Fruit fly (Drosophila melanogaster) whole organism, embryonic: ENCODE results near the gene CstF50.

Experiments used
- Atf-2 ChIP-seq: fragments of 200-800 bp; sonication (Bioruptor generic); optimal IDR thresholded peaks from 2 replicates; lab custom pipeline; 2016; ENCODE audit warnings: missing biosample characterization, missing genetic modification characterization
- Bdp1 ChIP-seq: fragments of 200-800 bp; sonication (Bioruptor generic); optimal IDR thresholded peaks from 3 replicates; lab custom pipeline; 2016; ENCODE audit warnings: missing biosample characterization, missing genetic modification characterization
- CG1024 ChIP-seq: fragments of 200-800 bp; sonication (Bioruptor generic); IDR thresholded peaks from 2 replicates; pipeline ENCODE4 v1.3.6; 2022; ENCODE audit warnings: missing biosample characterization, missing genetic modification characterization
- CG10431 ChIP-seq: fragments of 200-800 bp; sonication (Bioruptor generic); optimal IDR thresholded peaks from 3 replicates; lab custom pipeline; 2018; ENCODE audit warnings: missing biosample characterization, mild to moderate bottlenecking, missing genetic modification characterization
- CG12236 ChIP-seq: fragments of 200-800 bp; sonication (Bioruptor generic); optimal IDR thresholded peaks from 2 replicates; lab custom pipeline; 2016; ENCODE audit warnings: missing biosample characterization, missing genetic modification characterization
- CG1233 ChIP-seq: fragments of 200-800 bp; sonication (Bioruptor generic); optimal IDR thresholded peaks from 4 replicates; lab custom pipeline; 2018; ENCODE audit warnings: missing biosample characterization, mild to moderate bottlenecking, missing genetic modification characterization
- CG13894 ChIP-seq: fragments of 200-800 bp; sonication (Bioruptor generic); optimal IDR thresholded peaks from 3 replicates; lab custom pipeline; 2018; ENCODE audit warnings: missing biosample characterization, mild to moderate bottlenecking, missing genetic modification characterization, moderate library complexity
- CG14710 ChIP-seq: fragments of 200-800 bp; sonication (Bioruptor generic); optimal IDR thresholded peaks from 3 replicates; lab custom pipeline; 2019; ENCODE audit warnings: missing biosample characterization, mild to moderate bottlenecking, missing genetic modification characterization, moderate library complexity
- CG14860 ChIP-seq: fragments of 200-800 bp; sonication (Bioruptor generic); IDR thresholded peaks from 3 replicates; pipeline ENCODE4 v1.3.6; 2022; ENCODE audit warnings: missing biosample characterization, missing genetic modification characterization; ENCODE audit not compliant: partially characterized antibody
- CG17186 ChIP-seq: fragments of 200-800 bp; sonication (Bioruptor generic); optimal IDR thresholded peaks from 3 replicates; lab custom pipeline; 2017; ENCODE audit warnings: missing biosample characterization, missing genetic modification reagents, missing genetic modification characterization
- CG17359 ChIP-seq: fragments of 200-800 bp; sonication (Bioruptor generic); optimal IDR thresholded peaks from 3 replicates; lab custom pipeline; 2018; ENCODE audit warnings: missing biosample characterization, mild to moderate bottlenecking, missing genetic modification characterization, moderate library complexity
- CG18599 ChIP-seq: fragments of 200-800 bp; sonication (Bioruptor generic); optimal IDR thresholded peaks from 3 replicates; lab custom pipeline; 2017; ENCODE audit warnings: missing biosample characterization, missing genetic modification characterization, mild to moderate bottlenecking, moderate library complexity, missing genetic modification reagents
- CG30431 ChIP-seq: fragments of 200-800 bp; sonication (Bioruptor generic); optimal IDR thresholded peaks from 2 replicates; lab custom pipeline; 2017; ENCODE audit warnings: missing biosample characterization, missing genetic modification characterization
- CG3847 ChIP-seq: fragments of 200-800 bp; sonication (Bioruptor generic); IDR thresholded peaks from 2 replicates; pipeline ENCODE4 v1.3.6; 2022; ENCODE audit warnings: missing biosample characterization, missing genetic modification characterization
- CG4707 ChIP-seq: fragments of 200-800 bp; sonication (Bioruptor generic); optimal IDR thresholded peaks from 2 replicates; lab custom pipeline; 2018; ENCODE audit warnings: missing biosample characterization, mild to moderate bottlenecking, missing genetic modification characterization, moderate library complexity
- CG6683 ChIP-seq: fragments of 200-800 bp; sonication (Bioruptor generic); optimal IDR thresholded peaks from 2 replicates; lab custom pipeline; 2017; ENCODE audit warnings: missing biosample characterization, mild to moderate bottlenecking, missing genetic modification characterization, missing genetic modification reagents
- CG6854 ChIP-seq: fragments of 200-800 bp; sonication (Bioruptor generic); optimal IDR thresholded peaks from 3 replicates; lab custom pipeline; 2017; ENCODE audit warnings: missing biosample characterization, mild to moderate bottlenecking, missing genetic modification characterization
- CG7839 ChIP-seq: fragments of 200-800 bp; sonication (Bioruptor generic); optimal IDR thresholded peaks from 3 replicates; lab custom pipeline; 2018; ENCODE audit warnings: missing biosample characterization, mild to moderate bottlenecking, missing genetic modification characterization, moderate library complexity
- CG8089 ChIP-seq: fragments of 200-800 bp; sonication (Bioruptor generic); optimal IDR thresholded peaks from 3 replicates; lab custom pipeline; 2016; ENCODE audit warnings: missing biosample characterization, missing genetic modification characterization
- Dip2 ChIP-seq: fragments of 200-800 bp; sonication (Bioruptor generic); IDR thresholded peaks from 2 replicates; pipeline ENCODE4 v1.3.6; 2022; ENCODE audit warnings: missing biosample characterization, missing genetic modification characterization
- E2f2 ChIP-seq: fragments of 200-800 bp; sonication (Bioruptor generic); IDR thresholded peaks from 2 replicates; pipeline ENCODE4 v1.3.6; 2022; ENCODE audit warnings: missing biosample characterization, missing genetic modification characterization
- Gsc ChIP-seq: fragments of 200-800 bp; sonication (Bioruptor generic); IDR thresholded peaks from 2 replicates; pipeline ENCODE4 v1.3.6; 2022; ENCODE audit warnings: missing biosample characterization, missing genetic modification characterization
- HLH54F ChIP-seq: fragments of 200-800 bp; sonication (Bioruptor generic); optimal IDR thresholded peaks from 3 replicates; lab custom pipeline; 2016; ENCODE audit warnings: missing biosample characterization, missing genetic modification characterization
- Lim3 ChIP-seq: fragments of 200-800 bp; sonication (Bioruptor generic); IDR thresholded peaks from 2 replicates; pipeline ENCODE4 v1.3.6; 2022; ENCODE audit warnings: missing biosample characterization, missing genetic modification characterization
- Med ChIP-seq: fragments of 200-800 bp; sonication (Bioruptor generic); peaks from one replicate; lab custom pipeline; 2016; ENCODE audit warnings: missing biosample characterization, missing genetic modification characterization, mild to moderate bottlenecking, inconsistent platforms, moderate library complexity
- NC2α ChIP-seq: fragments of 200-800 bp; sonication (Bioruptor generic); optimal IDR thresholded peaks from 2 replicates; lab custom pipeline; 2016; ENCODE audit warnings: missing biosample characterization, missing genetic modification characterization
- NfI ChIP-seq: fragments of 200-800 bp; sonication (Bioruptor generic); optimal IDR thresholded peaks from 3 replicates; lab custom pipeline; 2018; ENCODE audit warnings: missing biosample characterization, mild to moderate bottlenecking, missing genetic modification characterization, moderate library complexity
- PHDP ChIP-seq: fragments of 200-800 bp; sonication (Bioruptor generic); optimal IDR thresholded peaks from 3 replicates; lab custom pipeline; 2018; ENCODE audit warnings: missing biosample characterization, mild to moderate bottlenecking, missing genetic modification characterization, moderate library complexity
- Poxn ChIP-seq: fragments of 200-800 bp; sonication (Bioruptor generic); IDR thresholded peaks from 2 replicates; pipeline ENCODE4 v1.3.6; 2022; ENCODE audit warnings: missing biosample characterization, missing genetic modification characterization
- Scr ChIP-seq: fragments of 200-800 bp; sonication (Bioruptor generic); IDR thresholded peaks from 2 replicates; pipeline ENCODE4 v1.3.6; 2022; ENCODE audit warnings: missing biosample characterization, missing genetic modification characterization; ENCODE audit not compliant: partially characterized antibody
- Side ChIP-seq: fragments of 200-800 bp; sonication (Bioruptor generic); optimal IDR thresholded peaks from 2 replicates; lab custom pipeline; 2016; ENCODE audit warnings: missing biosample characterization, missing genetic modification characterization
- Tbp ChIP-seq: fragments of >200 bp; optimal IDR thresholded peaks from 2 replicates; lab custom pipeline; 2018; ENCODE audit warnings: missing biosample characterization, missing genetic modification characterization
- Trl ChIP-seq, 3 experiments: fragments of >200 bp in 2 of 3; fragments of 200-800 bp in 1 of 3; sonication (Bioruptor generic) in 1 of 3; optimal IDR thresholded peaks; 2 replicates in 1 of 3; 3 replicates in 2 of 3; lab custom pipeline; 2016 to 2017; ENCODE audit warnings: missing biosample characterization in 1 of 3, missing genetic modification characterization in 1 of 3
- ac ChIP-seq: fragments of 200-800 bp; sonication (Bioruptor generic); optimal IDR thresholded peaks from 3 replicates; lab custom pipeline; 2017; ENCODE audit warnings: missing biosample characterization, mild to moderate bottlenecking, missing genetic modification characterization
- ap ChIP-seq: fragments of 200-800 bp; sonication (Bioruptor generic); IDR thresholded peaks from 2 replicates; pipeline ENCODE4 v1.3.6; 2022; ENCODE audit warnings: missing biosample characterization, missing genetic modification characterization
- br ChIP-seq: fragments of >200 bp; optimal IDR thresholded peaks from 2 replicates; lab custom pipeline; 2017
- croc ChIP-seq: fragments of 200-800 bp; sonication (Bioruptor generic); conservative IDR thresholded peaks from 3 replicates; pipeline ENCODE4 v1.3.6; 2022; ENCODE audit warnings: missing biosample characterization, missing genetic modification characterization
- crp ChIP-seq, 2 experiments: fragments of 200-800 bp; sonication (Bioruptor generic); optimal IDR thresholded peaks; 2 replicates in 1 of 2; 3 replicates in 1 of 2; lab custom pipeline; 2017; ENCODE audit warnings: missing biosample characterization in 2 of 2, missing genetic modification characterization in 2 of 2, mild to moderate bottlenecking in 1 of 2, moderate library complexity in 1 of 2
- fd64A ChIP-seq: fragments of 200-800 bp; sonication (Bioruptor generic); optimal IDR thresholded peaks from 3 replicates; lab custom pipeline; 2018; ENCODE audit warnings: missing biosample characterization, mild to moderate bottlenecking, missing genetic modification characterization
- fd96Cb ChIP-seq: fragments of 200-800 bp; sonication (Bioruptor generic); optimal IDR thresholded peaks from 2 replicates; lab custom pipeline; 2018; ENCODE audit warnings: missing biosample characterization, mild to moderate bottlenecking, missing genetic modification characterization, moderate library complexity
- ham ChIP-seq: fragments of 200-800 bp; sonication (Bioruptor generic); IDR thresholded peaks from 2 replicates; pipeline ENCODE4 v1.3.6; 2022; ENCODE audit warnings: missing biosample characterization, missing genetic modification characterization
- lab ChIP-seq: fragments of 200-800 bp; sonication (Bioruptor generic); optimal IDR thresholded peaks from 3 replicates; lab custom pipeline; 2017; ENCODE audit warnings: missing biosample characterization, missing genetic modification characterization, mild to moderate bottlenecking, moderate library complexity, missing genetic modification reagents
- mld ChIP-seq: fragments of 200-800 bp; sonication (Bioruptor generic); IDR thresholded peaks from 3 replicates; pipeline ENCODE4 v1.3.6; 2022; ENCODE audit warnings: missing biosample characterization, missing genetic modification characterization; ENCODE audit not compliant: partially characterized antibody
- pb ChIP-seq: fragments of 200-800 bp; sonication (Bioruptor generic); optimal IDR thresholded peaks from 3 replicates; lab custom pipeline; 2016; ENCODE audit warnings: missing biosample characterization, missing genetic modification characterization
- prd ChIP-seq, 3 experiments: fragments of >200 bp in 2 of 3; fragments of 200-800 bp in 1 of 3; sonication (Bioruptor generic) in 1 of 3; optimal IDR thresholded peaks in 2 of 3; IDR thresholded peaks in 1 of 3; 2 replicates in 2 of 3; 3 replicates in 1 of 3; pipeline versions ENCODE4 v1.3.6 to Lab custom; 2017 to 2022; ENCODE audit warnings: missing biosample characterization in 1 of 3, missing genetic modification characterization in 1 of 3
- slp2 ChIP-seq: fragments of 200-800 bp; sonication (Bioruptor generic); optimal IDR thresholded peaks from 2 replicates; lab custom pipeline; 2016; ENCODE audit warnings: missing biosample characterization, missing genetic modification characterization
- tgo ChIP-seq: fragments of 200-800 bp; sonication (Bioruptor generic); IDR thresholded peaks from 3 replicates; pipeline ENCODE4 v1.3.6; 2022; ENCODE audit warnings: missing biosample characterization, missing genetic modification characterization
- vnd ChIP-seq: fragments of 200-800 bp; sonication (Bioruptor generic); IDR thresholded peaks from 3 replicates; pipeline ENCODE4 v1.3.6; 2022; ENCODE audit warnings: missing biosample characterization, missing genetic modification characterization; ENCODE audit not compliant: partially characterized antibody
- zen ChIP-seq: fragments of 200-800 bp; sonication (Bioruptor generic); optimal IDR thresholded peaks from 3 replicates; lab custom pipeline; 2018; ENCODE audit warnings: missing biosample characterization, mild to moderate bottlenecking, missing genetic modification characterization, moderate library complexity
- zen2 ChIP-seq: fragments of 200-800 bp; sonication (Bioruptor generic); IDR thresholded peaks from 3 replicates; pipeline ENCODE4 v1.3.6; 2022; ENCODE audit warnings: missing biosample characterization, missing genetic modification characterization; ENCODE audit not compliant: partially characterized antibody

The CstF50 gene

dm6 chr3R:31709142-31709541 is 27.6 kb downstream of the CstF50 start (continued):
- no peak for TF ChIP-seq Poxn
- no peak for TF ChIP-seq PHDP (tag; lab: Kevin White, UChicago)
- TF ChIP-seq br, result no peak
- TF ChIP-seq Dip2 (GFP tag; lab: Robert Waterston, UW), result no peak
- peak; percentile 19 for TF ChIP-seq Med (GFP tag; lab: Kevin White, UChicago)
- no peak for TF ChIP-seq vnd
- TF ChIP-seq CG17359 (tag; lab: Kevin White, UChicago), result peak; percentile 58
- peak; percentile 17 for TF ChIP-seq pb
- TF ChIP-seq CG14860 (GFP tag; lab: Robert Waterston, UW), result no peak
- TF ChIP-seq E2f2 (GFP tag; lab: Robert Waterston, UW), result no peak
- TF ChIP-seq NC2α (GFP tag; lab: Kevin White, UChicago), result no peak
- no peak for TF ChIP-seq prd (optimal IDR thresholded peaks at IDR 0.05; lab: Kevin White, UChicago)
- TF ChIP-seq prd (GFP tag; IDR thresholded peaks at IDR 0.05; lab: Robert Waterston, UW), result peak; percentile 51; the same call in 2 of the 3 replicates
- peak; percentile 48; the same call in 1 of the 3 replicates for TF ChIP-seq tgo (GFP tag; lab: Robert Waterston, UW)
- TF ChIP-seq HLH54F (GFP tag; lab: Kevin White, UChicago), result no peak
- TF ChIP-seq CG1233 (GFP tag; lab: Kevin White, UChicago), result no peak
- TF ChIP-seq CG6683 (GFP tag; lab: Kevin White, UChicago), result no peak
- TF ChIP-seq mld (GFP tag; lab: Robert Waterston, UW), result no peak
- TF ChIP-seq CG6854 (GFP tag; lab: Kevin White, UChicago), result no peak
- TF ChIP-seq Atf-2 (GFP tag; lab: Kevin White, UChicago), result no peak
- peak; percentile 15; the same call in 1 of the 2 replicates for TF ChIP-seq CG1024
- TF ChIP-seq CG14710 (tag; lab: Kevin White, UChicago), result no peak
- TF ChIP-seq ac (GFP tag; lab: Kevin White, UChicago), result no peak
- TF ChIP-seq CG4707, result no peak
- TF ChIP-seq CG17186 (GFP tag; lab: Kevin White, UChicago), result no peak
- TF ChIP-seq CG12236 (GFP tag; lab: Kevin White, UChicago), result no peak
- TF ChIP-seq CG7839, result no peak
- no peak for TF ChIP-seq Gsc (GFP tag; lab: Robert Waterston, UW)
- TF ChIP-seq CG3847, result no peak; the same call in 1 of the 2 replicates
- TF ChIP-seq zen2, result no peak
- TF ChIP-seq CG18599, result peak; percentile 33
- TF ChIP-seq CG13894 (tag; lab: Kevin White, UChicago), result no peak
- TF ChIP-seq zen (tag; lab: Kevin White, UChicago), result no peak
- peak; percentile 9 for TF ChIP-seq fd96Cb (tag; lab: Kevin White, UChicago)
- TF ChIP-seq croc (GFP tag; lab: Robert Waterston, UW), result no peak; the same call in 2 of the 3 replicates
- no peak for TF ChIP-seq fd64A
- TF ChIP-seq ham, result no peak
- TF ChIP-seq NfI (GFP tag; lab: Kevin White, UChicago), result no peak
- no peak for TF ChIP-seq CG30431 (GFP tag; lab: Kevin White, UChicago)
- no peak for TF ChIP-seq Tbp (GFP tag; lab: Kevin White, UChicago)
- no peak for TF ChIP-seq Bdp1
- no peak for TF ChIP-seq Lim3 (GFP tag; lab: Robert Waterston, UW)
- TF ChIP-seq CG10431 (GFP tag; lab: Kevin White, UChicago), result no peak
- peak; percentile 64 for TF ChIP-seq lab
- no peak for TF ChIP-seq ap
- TF ChIP-seq CG8089 (GFP tag; lab: Kevin White, UChicago), result no peak
- no peak for TF ChIP-seq Scr (GFP tag; lab: Robert Waterston, UW)
- TF ChIP-seq slp2 (GFP tag; lab: Kevin White, UChicago), result no peak
- no peak for TF ChIP-seq crp (GFP tag; optimal IDR thresholded peaks at IDR 0.05; lab: Kevin White, UChicago)
- TF ChIP-seq Trl (optimal IDR thresholded peaks at IDR 0.05; lab: Kevin White, UChicago), result no peak
- no peak for TF ChIP-seq Trl (GFP tag; optimal IDR thresholded peaks at IDR 0.05; lab: Kevin White, UChicago)
- TF ChIP-seq Side (GFP tag; lab: Kevin White, UChicago), result no peak
